Worm (Caenorhabditis elegans) whole organism, L3 larva: ENCODE data around the gene cft-1.

Experiments used
- R02D3.7 ChIP-seq: fragments of 150-350 bp; optimal IDR thresholded peaks from 2 replicates; lab custom pipeline; 2014; ENCODE audit warnings: missing biosample characterization, missing genetic modification characterization
- ZK546.5 ChIP-seq: sonication (generic microtip); optimal IDR thresholded peaks from 2 replicates; lab custom pipeline; 2017; ENCODE audit warnings: missing biosample characterization, missing genetic modification characterization
- aly-2 ChIP-seq: fragments of 150-350 bp; optimal IDR thresholded peaks from 2 replicates; lab custom pipeline; 2014; ENCODE audit warnings: missing biosample characterization, missing genetic modification characterization
- ama-1 ChIP-seq: fragments of 150-350 bp; optimal IDR thresholded peaks from 2 replicates; lab custom pipeline; 2018
- ceh-16 ChIP-seq: sonication (generic microtip); optimal IDR thresholded peaks from 2 replicates; lab custom pipeline; 2017; ENCODE audit warnings: missing biosample characterization, missing genetic modification characterization
- ceh-28 ChIP-seq: fragments of 150-350 bp; optimal IDR thresholded peaks from 2 replicates; lab custom pipeline; 2014; ENCODE audit warnings: missing biosample characterization, missing genetic modification reagents, missing genetic modification characterization
- ceh-82 ChIP-seq: fragments of 150-350 bp; optimal IDR thresholded peaks from 2 replicates; lab custom pipeline; 2014; ENCODE audit warnings: missing biosample characterization, missing genetic modification characterization
- ceh-9 ChIP-seq: sonication (generic microtip); optimal IDR thresholded peaks from 2 replicates; lab custom pipeline; 2018; ENCODE audit warnings: missing biosample characterization, missing genetic modification characterization
- daf-12 ChIP-seq: fragments of 150-350 bp; optimal IDR thresholded peaks from 2 replicates; lab custom pipeline; 2014; ENCODE audit warnings: missing biosample characterization, missing genetic modification reagents, missing genetic modification characterization
- egl-27 ChIP-seq: sonication (generic microtip); optimal IDR thresholded peaks from 4 replicates; lab custom pipeline; 2017; ENCODE audit warnings: missing biosample characterization, missing genetic modification reagents, missing genetic modification characterization
- egl-5 ChIP-seq: fragments of 150-350 bp; optimal IDR thresholded peaks from 2 replicates; lab custom pipeline; 2017; ENCODE audit warnings: missing biosample characterization, missing genetic modification reagents, missing genetic modification characterization, inconsistent platforms
- elt-1 ChIP-seq: fragments of 150-350 bp; optimal IDR thresholded peaks from 2 replicates; lab custom pipeline; 2014; ENCODE audit warnings: missing biosample characterization, missing genetic modification characterization
- elt-2 ChIP-seq: sonication (generic microtip); optimal IDR thresholded peaks from 2 replicates; lab custom pipeline; 2016; ENCODE audit warnings: missing genetic modification reagents, mild to moderate bottlenecking, missing genetic modification characterization, missing compliant biosample characterization
- elt-3 ChIP-seq, 3 experiments: fragments of 150-350 bp in 1 of 3; sonication (generic microtip) in 2 of 3; optimal IDR thresholded peaks; 2 replicates in 2 of 3; 4 replicates in 1 of 3; lab custom pipeline; 2014 to 2017; ENCODE audit warnings: missing biosample characterization in 3 of 3, missing genetic modification characterization in 3 of 3
- eor-1 ChIP-seq, 2 experiments: fragments of 150-350 bp; optimal IDR thresholded peaks; 2 replicates each; lab custom pipeline; 2014 to 2018; ENCODE audit warnings: missing biosample characterization in 2 of 2, missing genetic modification characterization in 2 of 2
- fkh-10 ChIP-seq: sonication (generic microtip); optimal IDR thresholded peaks from 2 replicates; lab custom pipeline; 2017; ENCODE audit warnings: missing biosample characterization, missing genetic modification reagents, missing genetic modification characterization
- fkh-2 ChIP-seq: fragments of 150-350 bp; optimal IDR thresholded peaks from 2 replicates; lab custom pipeline; 2014; ENCODE audit warnings: missing biosample characterization, missing genetic modification reagents, missing genetic modification characterization
- fos-1 ChIP-seq: fragments of 150-350 bp; optimal IDR thresholded peaks from 2 replicates; lab custom pipeline; 2014; ENCODE audit warnings: missing biosample characterization, missing genetic modification characterization
- hmg-11 ChIP-seq: sonication (generic microtip); optimal IDR thresholded peaks from 2 replicates; lab custom pipeline; 2016; ENCODE audit warnings: missing genetic modification characterization, missing compliant biosample characterization
- jun-1 ChIP-seq: fragments of 150-350 bp; optimal IDR thresholded peaks from 2 replicates; lab custom pipeline; 2014; ENCODE audit warnings: missing biosample characterization, missing genetic modification reagents, missing genetic modification characterization
- lin-15B ChIP-seq: fragments of 150-350 bp; optimal IDR thresholded peaks from 2 replicates; lab custom pipeline; 2014; ENCODE audit warnings: missing biosample characterization, missing genetic modification characterization
- lin-39 ChIP-seq: fragments of 150-350 bp; optimal IDR thresholded peaks from 2 replicates; lab custom pipeline; 2018; ENCODE audit warnings: missing biosample characterization, missing genetic modification reagents, missing genetic modification characterization
- lsy-12 ChIP-seq: sonication (generic microtip); optimal IDR thresholded peaks from 2 replicates; lab custom pipeline; 2016; ENCODE audit warnings: mild to moderate bottlenecking, missing genetic modification characterization, missing compliant biosample characterization
- mdl-1 ChIP-seq: fragments of 150-350 bp; optimal IDR thresholded peaks from 2 replicates; lab custom pipeline; 2014; ENCODE audit warnings: missing biosample characterization, missing genetic modification characterization
- mml-1 ChIP-seq: fragments of 150-350 bp; sonication (generic microtip); optimal IDR thresholded peaks from 3 replicates; lab custom pipeline; 2014; ENCODE audit warnings: missing biosample characterization, missing genetic modification characterization
- nfya-1 ChIP-seq: sonication (generic microtip); optimal IDR thresholded peaks from 2 replicates; lab custom pipeline; 2017; ENCODE audit warnings: missing genetic modification characterization, mild to moderate bottlenecking, missing compliant biosample characterization, antibody characterized with exemption, moderate library complexity; ENCODE audit not compliant: insufficient read depth
- nhr-11 ChIP-seq: fragments of 150-350 bp; optimal IDR thresholded peaks from 2 replicates; lab custom pipeline; 2014; ENCODE audit warnings: missing biosample characterization, missing genetic modification characterization
- nhr-12 ChIP-seq: fragments of 150-350 bp; optimal IDR thresholded peaks from 2 replicates; lab custom pipeline; 2014; ENCODE audit warnings: missing biosample characterization, missing genetic modification characterization
- nhr-23 ChIP-seq: fragments of 150-350 bp; optimal IDR thresholded peaks from 2 replicates; lab custom pipeline; 2014; ENCODE audit warnings: missing biosample characterization, missing genetic modification reagents, missing genetic modification characterization
- nhr-237 ChIP-seq: fragments of 150-350 bp; optimal IDR thresholded peaks from 2 replicates; lab custom pipeline; 2014; ENCODE audit warnings: missing biosample characterization, missing genetic modification characterization
- nhr-25 ChIP-seq: sonication (generic microtip); optimal IDR thresholded peaks from 2 replicates; lab custom pipeline; 2017; ENCODE audit warnings: missing biosample characterization, missing genetic modification characterization
- nhr-28 ChIP-seq: fragments of 150-350 bp; optimal IDR thresholded peaks from 2 replicates; lab custom pipeline; 2014; ENCODE audit warnings: missing biosample characterization, missing genetic modification characterization
- nhr-43 ChIP-seq: sonication (generic microtip); optimal IDR thresholded peaks from 2 replicates; lab custom pipeline; 2016; ENCODE audit warnings: mild to moderate bottlenecking, missing genetic modification characterization, missing compliant biosample characterization; ENCODE audit not compliant: poor library complexity, severe bottlenecking
- nhr-76 ChIP-seq: fragments of 150-350 bp; sonication (generic microtip); optimal IDR thresholded peaks from 5 replicates; lab custom pipeline; 2014; ENCODE audit warnings: missing biosample characterization, missing genetic modification characterization
- nhr-77 ChIP-seq: fragments of 150-350 bp; optimal IDR thresholded peaks from 2 replicates; lab custom pipeline; 2014; ENCODE audit warnings: missing biosample characterization, missing genetic modification characterization
- pha-4 ChIP-seq: fragments of 150-350 bp; optimal IDR thresholded peaks from 2 replicates; lab custom pipeline; 2014; ENCODE audit warnings: missing biosample characterization, missing genetic modification reagents, missing genetic modification characterization
- pqm-1 ChIP-seq: fragments of 150-350 bp; optimal IDR thresholded peaks from 2 replicates; lab custom pipeline; 2017; ENCODE audit warnings: missing biosample characterization, missing genetic modification characterization, inconsistent platforms
- sea-2 ChIP-seq: fragments of 150-350 bp; sonication (generic microtip); optimal IDR thresholded peaks from 4 replicates; lab custom pipeline; 2014; ENCODE audit warnings: missing biosample characterization, missing genetic modification reagents, missing genetic modification characterization
- skn-1 ChIP-seq: fragments of 150-350 bp; optimal IDR thresholded peaks from 2 replicates; lab custom pipeline; 2014; ENCODE audit warnings: missing biosample characterization, missing genetic modification characterization
- snpc-4 ChIP-seq: fragments of 150-350 bp; optimal IDR thresholded peaks from 2 replicates; lab custom pipeline; 2014; ENCODE audit warnings: missing biosample characterization, missing genetic modification characterization
- tbx-2 ChIP-seq: sonication (generic microtip); optimal IDR thresholded peaks from 2 replicates; lab custom pipeline; 2016; ENCODE audit warnings: mild to moderate bottlenecking, missing genetic modification characterization, missing compliant biosample characterization
- unc-39 ChIP-seq: sonication (generic microtip); optimal IDR thresholded peaks from 4 replicates; lab custom pipeline; 2017; ENCODE audit warnings: missing biosample characterization, missing genetic modification characterization
- zag-1 ChIP-seq: fragments of 150-350 bp; optimal IDR thresholded peaks from 2 replicates; lab custom pipeline; 2014; ENCODE audit warnings: missing biosample characterization, missing genetic modification characterization
- ztf-11 ChIP-seq: fragments of 150-350 bp; optimal IDR thresholded peaks from 2 replicates; lab custom pipeline; 2014; ENCODE audit warnings: missing biosample characterization, missing genetic modification characterization
- ztf-4 ChIP-seq: fragments of 150-350 bp; optimal IDR thresholded peaks from 2 replicates; lab custom pipeline; 2014; ENCODE audit warnings: missing biosample characterization, missing genetic modification characterization

cft-1 gene

ce11 chrV:5581312-5581711, 42.7 kb downstream of the cft-1 start, which contains the start of gene klc-2:
klc-2 (minus strand) TSS chrV:5581412.
- TF ChIP-seq fos-1 (tag; lab: Kevin White, UChicago) (no peak), lsy-12 (no peak), ceh-28 (tag; lab: Kevin White, UChicago) (no peak), R02D3.7 (tag; lab: Kevin White, UChicago) (no peak), lin-15B (tag; lab: Kevin White, UChicago) (no peak), nhr-28 (tag; lab: Kevin White, UChicago) (no peak), tbx-2 (tag; lab: Kevin White, UChicago) (no peak), nhr-43 (no peak), unc-39 (tag; lab: Kevin White, UChicago) (no peak), nhr-11 (tag; lab: Kevin White, UChicago) (no peak), elt-3 (tag; optimal IDR thresholded peaks at IDR 0.05; lab: Kevin White, UChicago) (no peak), nhr-25 (tag; lab: Kevin White, UChicago) (no peak), nhr-76 (tag; lab: Kevin White, UChicago) (no peak), ceh-82 (tag; lab: Kevin White, UChicago) (no peak), mdl-1 (tag; lab: Kevin White, UChicago) (no peak), ztf-4 (tag; lab: Kevin White, UChicago) (no peak), ama-1 (lab: Kevin White, UChicago) (no peak), mml-1 (tag; lab: Kevin White, UChicago) (no peak), nhr-77 (no peak)

ce11 chrV:5582308-5582707, 43.7 kb downstream of the cft-1 start:
- peak; percentile 16 for TF ChIP-seq hmg-11 (tag; lab: Kevin White, UChicago)
- TF ChIP-seq nhr-237, result no peak
- peak; percentile 48 for TF ChIP-seq nfya-1
- TF ChIP-seq R02D3.7 (tag; lab: Kevin White, UChicago), result no peak
- no peak for TF ChIP-seq nhr-11 (tag; lab: Kevin White, UChicago)
- no peak for TF ChIP-seq zag-1
- TF ChIP-seq elt-2, result no peak
- no peak for TF ChIP-seq tbx-2 (tag; lab: Kevin White, UChicago)
- TF ChIP-seq ceh-28 (tag; lab: Kevin White, UChicago), result no peak
- TF ChIP-seq pha-4 (tag; lab: Kevin White, UChicago), result no peak

ce11 chrV:5582860-5583259, 44.3 kb downstream of the cft-1 start:
- TF ChIP-seq ama-1 (lab: Kevin White, UChicago), result peak; percentile 46
- no peak for TF ChIP-seq mdl-1 (tag; lab: Kevin White, UChicago)
- peak; percentile 9 for TF ChIP-seq nfya-1
- peak; percentile 71 for TF ChIP-seq lin-39 (tag; lab: Kevin White, UChicago)

- TF ChIP-seq ceh-28 (tag; lab: Kevin White, UChicago) (no peak), mdl-1 (tag; lab: Kevin White, UChicago) (no peak), skn-1 (tag; lab: Kevin White, UChicago) (peak; percentile 72), nhr-28 (tag; lab: Kevin White, UChicago) (no peak), nhr-11 (tag; lab: Kevin White, UChicago) (no peak), egl-27 (tag; lab: Kevin White, UChicago) (no peak), nhr-77 (no peak), elt-1 (no peak), mml-1 (tag; lab: Kevin White, UChicago) (no peak), nfya-1 (peak; percentile 79), lsy-12 (no peak), nhr-12 (tag; lab: Kevin White, UChicago) (no peak), ama-1 (lab: Kevin White, UChicago) (no peak), snpc-4 (tag; lab: Kevin White, UChicago) (peak; percentile 15), sea-2 (GFP tag; lab: Kevin White, UChicago) (no peak), unc-39 (tag; lab: Kevin White, UChicago) (no peak), nhr-23 (tag; lab: Kevin White, UChicago) (no peak), eor-1 (tag; optimal IDR thresholded peaks at IDR 0.05; lab: Kevin White, UChicago) (no peak), fkh-10 (no peak), R02D3.7 (tag; lab: Kevin White, UChicago) (no peak), fkh-2 (tag; lab: Kevin White, UChicago) (no peak), ceh-82 (tag; lab: Kevin White, UChicago) (no peak), pqm-1 (no peak), pha-4 (tag; lab: Kevin White, UChicago) (peak; percentile 46), zag-1 (no peak), ztf-11 (tag; lab: Kevin White, UChicago) (no peak), ZK546.5 (tag; lab: Kevin White, UChicago) (no peak), daf-12 (tag; lab: Kevin White, UChicago) (no peak), ceh-16 (tag; lab: Kevin White, UChicago) (no peak), ceh-9 (tag; lab: Kevin White, UChicago) (no peak), tbx-2 (tag; lab: Kevin White, UChicago) (no peak), hmg-11 (tag; lab: Kevin White, UChicago) (no peak), aly-2 (no peak), nhr-43 (no peak), egl-5 (tag; lab: Kevin White, UChicago) (peak; percentile 23), jun-1 (tag; lab: Kevin White, UChicago) (no peak), lin-15B (tag; lab: Kevin White, UChicago) (peak; percentile 29), elt-2 (no peak)
Observed at ce11 chrV:5584293-5584776, 45.7 kb downstream of the cft-1 start, which contains the start of gene pas-6. pas-6 (minus strand) TSS chrV:5584343.
